Worm (Caenorhabditis elegans) whole organism, L1 larva: ENCODE results near the gene oac-12.
A peak's percentile ranks its signal among the peaks of the same experiment; 100 is the strongest.

Source experiments
- alr-1 ChIP-seq: fragments of 200-800 bp; sonication (Bioruptor generic); optimal IDR thresholded peaks from 2 replicates; lab custom pipeline; 2018; ENCODE audit warnings: borderline replicate concordance, mild to moderate bottlenecking, missing genetic modification characterization, missing compliant biosample characterization
- aly-2 ChIP-seq: fragments of 150-350 bp; optimal IDR thresholded peaks from 2 replicates; lab custom pipeline; 2014; ENCODE audit warnings: missing biosample characterization, missing genetic modification characterization
- ceh-82 ChIP-seq, 3 experiments: fragments of 150-350 bp in 1 of 3; sonication (generic microtip) in 2 of 3; optimal IDR thresholded peaks; 2 replicates each; lab custom pipeline; 2014 to 2017; ENCODE audit warnings: missing biosample characterization in 3 of 3, missing genetic modification characterization in 3 of 3
- fos-1 ChIP-seq: fragments of 150-350 bp; optimal IDR thresholded peaks from 2 replicates; lab custom pipeline; 2014; ENCODE audit warnings: missing biosample characterization, missing genetic modification characterization
- hlh-17 ChIP-seq: fragments of 200-800 bp; sonication (Bioruptor generic); optimal IDR thresholded peaks from 2 replicates; lab custom pipeline; 2018; ENCODE audit warnings: missing genetic modification characterization, mild to moderate bottlenecking, missing compliant biosample characterization, moderate library complexity, borderline replicate concordance
- lin-14 ChIP-seq: fragments of 200-800 bp; sonication (Bioruptor generic); optimal IDR thresholded peaks from 2 replicates; lab custom pipeline; 2018; ENCODE audit warnings: mild to moderate bottlenecking, missing genetic modification characterization, moderate library complexity, missing compliant biosample characterization
- lin-39 ChIP-seq: fragments of 150-350 bp; optimal IDR thresholded peaks from 2 replicates; lab custom pipeline; 2014; ENCODE audit warnings: missing biosample characterization, missing genetic modification reagents, missing genetic modification characterization
- nhr-71 ChIP-seq: sonication (generic microtip); optimal IDR thresholded peaks from 2 replicates; lab custom pipeline; 2016; ENCODE audit warnings: mild to moderate bottlenecking, missing genetic modification characterization, moderate library complexity, missing compliant biosample characterization
- skn-1 ChIP-seq: fragments of 150-350 bp; optimal IDR thresholded peaks from 2 replicates; lab custom pipeline; 2014; ENCODE audit warnings: missing biosample characterization, missing genetic modification characterization
- snpc-4 ChIP-seq: fragments of 150-350 bp; optimal IDR thresholded peaks from 2 replicates; lab custom pipeline; 2014; ENCODE audit warnings: missing biosample characterization, missing genetic modification characterization
- tbx-2 ChIP-seq: sonication (generic microtip); optimal IDR thresholded peaks from 2 replicates; lab custom pipeline; 2016; ENCODE audit warnings: missing genetic modification characterization, missing compliant biosample characterization

DNA sequence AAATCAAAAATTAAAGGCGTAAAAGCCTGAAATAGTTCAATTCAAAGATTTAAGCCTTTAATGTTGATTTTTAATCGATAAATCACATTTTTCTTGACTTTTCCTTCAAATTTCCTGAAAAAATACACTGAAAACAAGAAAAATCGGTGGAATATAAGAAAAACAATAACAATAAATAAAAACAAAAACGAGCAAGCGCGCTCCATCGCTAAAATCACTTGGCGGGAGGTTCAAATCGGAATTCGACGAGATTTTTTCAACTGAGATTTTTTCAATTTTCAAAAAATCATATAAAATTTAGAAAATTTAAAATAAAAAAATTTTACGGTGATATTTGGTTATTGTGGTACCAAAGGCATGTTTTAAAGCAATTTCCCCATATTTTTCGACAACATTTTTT lies 7.1 kb upstream of the oac-12 start:
- TF ChIP-seq lin-14 (no peak), skn-1 (tag; lab: Kevin White, UChicago) (no peak), nhr-71 (tag; lab: Kevin White, UChicago) (peak; percentile 3), ceh-82 (tag; optimal IDR thresholded peaks at IDR 0.05; lab: Kevin White, UChicago) (no peak), aly-2 (tag; lab: Kevin White, UChicago) (no peak), tbx-2 (no peak), snpc-4 (tag; lab: Kevin White, UChicago) (no peak), lin-39 (tag; lab: Kevin White, UChicago) (no peak), hlh-17 (GFP tag; lab: Kevin White, UChicago) (no peak), fos-1 (tag; lab: Kevin White, UChicago) (no peak), alr-1 (no peak)
